Worm (Caenorhabditis elegans): ENCODE results near the gene ung-1.

DNA sequence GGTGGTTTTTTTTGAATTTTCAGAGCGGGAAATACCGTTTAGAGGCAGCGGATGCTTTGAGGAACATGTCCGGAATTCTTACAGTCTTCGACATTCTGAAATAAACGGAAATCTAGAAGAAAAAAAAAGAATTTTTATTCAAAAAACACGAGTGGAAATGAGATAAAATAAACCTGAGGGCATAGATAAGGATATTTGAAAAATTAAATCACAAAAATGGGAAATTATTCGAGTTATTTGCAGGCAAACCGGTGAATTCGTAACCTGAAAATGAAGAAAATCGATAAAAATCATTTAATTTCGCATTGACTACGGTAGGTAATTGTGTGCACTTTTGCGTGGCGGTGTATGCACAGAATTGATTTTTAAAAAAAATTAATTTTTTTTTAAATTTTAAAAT is at the start of gene ung-1:
- TF ChIP-seq lin-39 (tag; optimal IDR thresholded peaks at IDR 0.05) (no peak), unc-55 (GFP tag; optimal IDR thresholded peaks at IDR 0.05) (no peak), elt-1 (tag; optimal IDR thresholded peaks at IDR 0.05) (no peak), nhr-77 (tag; optimal IDR thresholded peaks at IDR 0.05) (no peak), nhr-11 (tag; optimal IDR thresholded peaks at IDR 0.05) (no peak), lsy-2 (tag; optimal IDR thresholded peaks at IDR 0.05) (no peak), elt-3 (tag; optimal IDR thresholded peaks at IDR 0.05) (no peak), nhr-25 (tag; optimal IDR thresholded peaks at IDR 0.05) (no peak)

Data from whole organism, L2 larva.